Worm (Caenorhabditis elegans): ENCODE results near the gene clec-118.

DNA sequence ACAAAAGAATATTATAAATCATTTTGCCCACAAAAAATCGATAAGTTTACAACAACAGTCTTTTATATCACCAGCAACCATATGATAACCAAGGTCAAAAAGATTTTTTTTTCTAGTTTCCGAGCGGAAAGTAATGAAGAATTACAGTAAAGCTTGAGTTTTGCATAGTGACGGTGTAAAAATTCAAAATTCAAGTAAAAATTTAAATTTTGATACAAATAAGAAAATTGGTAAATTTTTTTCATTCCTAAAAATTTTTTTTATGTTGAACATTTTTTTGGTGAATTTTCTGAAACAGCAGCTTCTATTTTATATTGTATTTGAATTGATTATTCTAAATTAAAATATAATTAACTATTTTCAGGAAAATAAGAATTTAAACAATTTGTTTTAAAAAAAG lies 43.5 kb downstream of the clec-118 start, which contains the start of gene W08F4.5:
- TF ChIP-seq unc-62 (GFP tag; optimal IDR thresholded peaks at IDR 0.05) (no peak), nhr-12 (tag; optimal IDR thresholded peaks at IDR 0.05) (no peak), ztf-11 (tag; optimal IDR thresholded peaks at IDR 0.05) (no peak)

Data from whole organism, mixed stage, embryonic.